Worm (Caenorhabditis elegans): ENCODE measurements around the gene F54F7.10.

F54F7.10 gene

DNA sequence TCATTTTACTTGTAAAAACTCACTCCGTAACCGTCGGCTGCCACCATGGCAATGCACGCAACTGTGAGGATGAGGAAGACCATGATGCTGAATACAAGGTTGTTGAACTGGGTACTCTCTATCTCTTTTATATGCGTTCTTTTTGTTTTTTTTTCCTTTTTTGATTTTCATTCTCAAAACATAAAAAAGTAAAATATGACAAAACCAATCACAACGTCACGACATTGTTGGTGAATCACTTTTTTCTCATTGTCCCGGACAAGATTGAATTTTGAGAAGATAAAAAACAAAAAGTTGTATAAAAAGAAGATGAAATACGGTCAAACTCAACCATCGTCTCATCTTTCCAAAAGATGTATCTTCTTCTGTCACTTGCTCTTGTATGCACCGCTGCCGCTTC lies 19.4 kb downstream of the F54F7.10 start, which contains the start of the genes Y62H9A.5 and ule-5:
Gene Y62H9A.5, minus strand, starts transcription at position 101 of the 400 bp plus-strand sequence.
Gene ule-5, plus strand, starts transcription at position 328 of the 400 bp plus-strand sequence.
- TF ChIP-seq sea-2 (GFP tag; optimal IDR thresholded peaks at IDR 0.05): no peak
- TF ChIP-seq nhr-25 (tag; optimal IDR thresholded peaks at IDR 0.05): no peak
- no peak for TF ChIP-seq ZK546.5 (tag; optimal IDR thresholded peaks at IDR 0.05)
- no peak for TF ChIP-seq aly-2 (tag; optimal IDR thresholded peaks at IDR 0.05)
- TF ChIP-seq unc-62 (GFP tag; optimal IDR thresholded peaks at IDR 0.05): no peak

ce11 chrX:11885577-11885976 lies 22.2 kb downstream of the F54F7.10 start, which contains the start of gene Y62H9A.7:
Y62H9A.7 (minus strand) TSS chrX:11885677.
- no peak for TF ChIP-seq ceh-16 (tag; optimal IDR thresholded peaks at IDR 0.05)
- TF ChIP-seq hmg-11 (tag; optimal IDR thresholded peaks at IDR 0.05): no peak
- TF ChIP-seq elt-1 (tag; optimal IDR thresholded peaks at IDR 0.05): no peak
- no peak for TF ChIP-seq mml-1 (tag; optimal IDR thresholded peaks at IDR 0.05)
- no peak for TF ChIP-seq ama-1 (optimal IDR thresholded peaks at IDR 0.05)
- no peak for TF ChIP-seq nhr-77 (tag; optimal IDR thresholded peaks at IDR 0.05)
- no peak for TF ChIP-seq aly-2 (tag; optimal IDR thresholded peaks at IDR 0.05)
- TF ChIP-seq ceh-28 (tag; optimal IDR thresholded peaks at IDR 0.05): no peak
- TF ChIP-seq mdl-1 (tag; optimal IDR thresholded peaks at IDR 0.05): no peak
- no peak for TF ChIP-seq lsy-12 (tag; optimal IDR thresholded peaks at IDR 0.05)
- TF ChIP-seq elt-3 (tag; optimal IDR thresholded peaks at IDR 0.05): no peak
- TF ChIP-seq egl-27 (tag; optimal IDR thresholded peaks at IDR 0.05): no peak
- TF ChIP-seq ZK546.5 (tag; optimal IDR thresholded peaks at IDR 0.05): no peak
- TF ChIP-seq nhr-25 (tag; optimal IDR thresholded peaks at IDR 0.05): no peak
- no peak for TF ChIP-seq sea-2 (GFP tag; optimal IDR thresholded peaks at IDR 0.05)
- no peak for TF ChIP-seq nhr-23 (tag; optimal IDR thresholded peaks at IDR 0.05)
- TF ChIP-seq ztf-11 (tag; optimal IDR thresholded peaks at IDR 0.05): no peak

- TF ChIP-seq nhr-237 (tag; optimal IDR thresholded peaks at IDR 0.05) (no peak), snpc-4 (tag; optimal IDR thresholded peaks at IDR 0.05) (no peak), lin-39 (tag; optimal IDR thresholded peaks at IDR 0.05) (no peak), sea-2 (GFP tag; optimal IDR thresholded peaks at IDR 0.05) (no peak), nhr-11 (tag; optimal IDR thresholded peaks at IDR 0.05) (no peak), nhr-77 (tag; optimal IDR thresholded peaks at IDR 0.05) (no peak), aly-2 (tag; optimal IDR thresholded peaks at IDR 0.05) (no peak), daf-12 (tag; optimal IDR thresholded peaks at IDR 0.05) (no peak), unc-39 (tag; optimal IDR thresholded peaks at IDR 0.05) (no peak), nhr-67 (tag; optimal IDR thresholded peaks at IDR 0.05) (no peak), lsy-12 (tag; optimal IDR thresholded peaks at IDR 0.05) (no peak), ceh-16 (tag; optimal IDR thresholded peaks at IDR 0.05) (no peak), hmg-11 (tag; optimal IDR thresholded peaks at IDR 0.05) (no peak), nhr-28 (tag; optimal IDR thresholded peaks at IDR 0.05) (no peak), nhr-25 (tag; optimal IDR thresholded peaks at IDR 0.05) (no peak), fkh-2 (tag; optimal IDR thresholded peaks at IDR 0.05) (no peak), pqm-1 (tag; optimal IDR thresholded peaks at IDR 0.05) (no peak)
These were observed 28.9 kb downstream of the F54F7.10 start, which contains the start of gene Y62H9A.8 for ce11 chrX:11892328-11892727. Y62H9A.8 (minus strand) TSS chrX:11892428.

DNA sequence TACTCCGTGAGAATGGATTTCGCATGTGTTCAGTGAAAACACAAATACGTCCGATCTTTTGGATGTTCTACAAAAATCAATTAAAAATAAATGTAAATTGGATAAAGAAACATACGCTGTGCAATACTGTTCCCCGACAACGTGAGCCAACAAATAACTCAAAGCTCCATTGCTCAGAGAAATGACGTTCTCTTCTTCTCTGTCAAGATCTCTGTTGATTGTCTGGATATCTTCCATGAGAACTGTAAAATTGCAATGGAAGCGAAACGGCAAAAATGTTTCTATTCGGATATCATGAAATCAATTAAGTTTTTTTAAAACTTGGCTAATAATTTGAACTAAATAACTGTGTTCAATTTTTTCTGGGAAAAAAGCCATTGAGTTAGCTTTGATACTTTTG lies 33.3 kb downstream of the F54F7.10 start:
- TF ChIP-seq elt-3 (tag; optimal IDR thresholded peaks at IDR 0.05): no peak
- TF ChIP-seq lin-39 (tag; optimal IDR thresholded peaks at IDR 0.05): no peak
- no peak for TF ChIP-seq unc-62 (GFP tag; optimal IDR thresholded peaks at IDR 0.05)
- no peak for TF ChIP-seq nhr-76 (tag; optimal IDR thresholded peaks at IDR 0.05)
- no peak for TF ChIP-seq lin-15B (tag; optimal IDR thresholded peaks at IDR 0.05)
- TF ChIP-seq nhr-12 (tag; optimal IDR thresholded peaks at IDR 0.05): no peak

DNA sequence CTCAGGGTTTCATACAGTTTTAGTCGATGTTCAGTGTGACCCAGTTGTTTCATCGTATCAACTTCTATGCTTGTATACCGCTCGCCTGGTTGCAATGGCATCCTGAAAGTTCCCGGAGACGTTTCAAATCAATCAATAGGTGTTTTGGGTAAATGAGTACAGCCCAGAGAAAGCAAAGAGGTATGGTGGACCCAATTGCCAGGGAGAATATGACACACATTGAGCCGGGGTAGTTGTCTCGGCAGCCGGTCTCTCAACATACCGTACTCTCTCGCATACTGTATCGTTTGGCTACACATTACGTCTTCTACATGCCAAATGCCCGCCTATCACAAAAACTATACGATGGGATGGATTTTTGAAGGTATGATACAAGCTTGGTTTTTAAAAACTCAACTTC lies 34.6 kb downstream of the F54F7.10 start, which contains the start of gene Y62H9A.9:
Gene Y62H9A.9, minus strand, starts transcription at position 101 of the 400 bp plus-strand sequence.
- TF ChIP-seq nhr-25 (tag; optimal IDR thresholded peaks at IDR 0.05): no peak
- no peak for TF ChIP-seq skn-1 (tag; optimal IDR thresholded peaks at IDR 0.05)
- TF ChIP-seq R02D3.7 (tag; optimal IDR thresholded peaks at IDR 0.05): no peak
- TF ChIP-seq nhr-237 (tag; optimal IDR thresholded peaks at IDR 0.05): no peak
- no peak for TF ChIP-seq nhr-28 (tag; optimal IDR thresholded peaks at IDR 0.05)
- TF ChIP-seq mml-1 (tag; optimal IDR thresholded peaks at IDR 0.05): no peak
- no peak for TF ChIP-seq unc-39 (tag; optimal IDR thresholded peaks at IDR 0.05)
- no peak for TF ChIP-seq ztf-4 (tag; optimal IDR thresholded peaks at IDR 0.05)
- no peak for TF ChIP-seq elt-3 (tag; optimal IDR thresholded peaks at IDR 0.05)
- no peak for TF ChIP-seq ceh-28 (tag; optimal IDR thresholded peaks at IDR 0.05)
- TF ChIP-seq lsy-12 (tag; optimal IDR thresholded peaks at IDR 0.05): no peak
- TF ChIP-seq eor-1 (tag; optimal IDR thresholded peaks at IDR 0.05): no peak
- TF ChIP-seq fkh-10 (GFP tag; optimal IDR thresholded peaks at IDR 0.05): no peak
- TF ChIP-seq elt-1 (tag; optimal IDR thresholded peaks at IDR 0.05): no peak
- no peak for TF ChIP-seq aly-2 (tag; optimal IDR thresholded peaks at IDR 0.05)
